Worm (Caenorhabditis elegans) whole organism, early embryonic: ENCODE data around the gene egl-4.
A peak's percentile ranks its signal among the peaks of the same experiment; 100 is the strongest.

Source experiments
- B0310.2 ChIP-seq: sonication (generic microtip); optimal IDR thresholded peaks from 2 replicates; lab custom pipeline; 2016; ENCODE audit warnings: mild to moderate bottlenecking, missing genetic modification characterization, missing compliant biosample characterization
- F13C5.2 ChIP-seq: sonication (generic microtip); optimal IDR thresholded peaks from 2 replicates; lab custom pipeline; 2017; ENCODE audit warnings: mild to moderate bottlenecking, missing genetic modification characterization, inconsistent platforms, missing compliant biosample characterization
- aly-1 ChIP-seq: sonication (generic microtip); optimal IDR thresholded peaks from 2 replicates; lab custom pipeline; 2016; ENCODE audit warnings: missing genetic modification characterization, missing compliant biosample characterization
- ama-1 ChIP-seq: fragments of 150-350 bp; optimal IDR thresholded peaks from 2 replicates; lab custom pipeline; 2014
- ceh-13 ChIP-seq: fragments of 200-800 bp; sonication (Bioruptor generic); optimal IDR thresholded peaks from 2 replicates; lab custom pipeline; 2018; ENCODE audit warnings: mild to moderate bottlenecking, missing genetic modification characterization, missing compliant biosample characterization
- ceh-36 ChIP-seq: sonication (generic microtip); optimal IDR thresholded peaks from 2 replicates; lab custom pipeline; 2016; ENCODE audit warnings: missing genetic modification characterization, inconsistent platforms, missing compliant biosample characterization
- ets-7 ChIP-seq: sonication (generic microtip); optimal IDR thresholded peaks from 2 replicates; lab custom pipeline; 2016; ENCODE audit warnings: missing genotype, missing genetic modification characterization, missing compliant biosample characterization
- flt-1 ChIP-seq: fragments of 200-800 bp; sonication (Bioruptor generic); IDR thresholded peaks from 2 replicates; pipeline ENCODE4 v1.3.6; 2022; ENCODE audit warnings: missing genetic modification characterization, missing compliant biosample characterization
- hmbx-1 ChIP-seq: sonication (generic microtip); optimal IDR thresholded peaks from 2 replicates; lab custom pipeline; 2016; ENCODE audit warnings: mild to moderate bottlenecking, missing genetic modification characterization, missing compliant biosample characterization
- hmg-4 ChIP-seq: fragments of 200-800 bp; sonication (Bioruptor generic); optimal IDR thresholded peaks from 2 replicates; lab custom pipeline; 2018; ENCODE audit warnings: mild to moderate bottlenecking, missing genetic modification characterization, missing compliant biosample characterization
- hnd-1 ChIP-seq: sonication (generic microtip); optimal IDR thresholded peaks from 2 replicates; lab custom pipeline; 2016; ENCODE audit warnings: missing genetic modification characterization, missing compliant biosample characterization
- pes-1 ChIP-seq: fragments of 200-800 bp; sonication (Bioruptor generic); IDR thresholded peaks from 2 replicates; pipeline ENCODE4 v1.3.6; 2022; ENCODE audit warnings: missing genetic modification reagents, missing genetic modification characterization, missing compliant biosample characterization
- scrt-1 ChIP-seq: fragments of 200-800 bp; sonication (Bioruptor generic); IDR thresholded peaks from 2 replicates; pipeline ENCODE4 v1.3.6; 2022; ENCODE audit warnings: missing genetic modification characterization, missing compliant biosample characterization
- sea-1 ChIP-seq: fragments of 200-800 bp; sonication (Bioruptor generic); conservative IDR thresholded peaks from 2 replicates; pipeline ENCODE4 v1.3.6; 2022; ENCODE audit warnings: missing genetic modification characterization, missing compliant biosample characterization
- tbx-11 ChIP-seq: fragments of 200-800 bp; sonication (Bioruptor generic); IDR thresholded peaks from 2 replicates; pipeline ENCODE4 v1.3.6; 2022; ENCODE audit warnings: missing genetic modification characterization, missing compliant biosample characterization
- tbx-37 ChIP-seq: fragments of 200-800 bp; sonication (Bioruptor generic); conservative IDR thresholded peaks from 2 replicates; pipeline ENCODE4 v1.3.6; 2022; ENCODE audit warnings: missing genetic modification reagents, missing genetic modification characterization, missing compliant biosample characterization
- tra-4 ChIP-seq: sonication (generic microtip); optimal IDR thresholded peaks from 2 replicates; lab custom pipeline; 2017; ENCODE audit warnings: missing genetic modification characterization, missing compliant biosample characterization

Gene egl-4

DNA sequence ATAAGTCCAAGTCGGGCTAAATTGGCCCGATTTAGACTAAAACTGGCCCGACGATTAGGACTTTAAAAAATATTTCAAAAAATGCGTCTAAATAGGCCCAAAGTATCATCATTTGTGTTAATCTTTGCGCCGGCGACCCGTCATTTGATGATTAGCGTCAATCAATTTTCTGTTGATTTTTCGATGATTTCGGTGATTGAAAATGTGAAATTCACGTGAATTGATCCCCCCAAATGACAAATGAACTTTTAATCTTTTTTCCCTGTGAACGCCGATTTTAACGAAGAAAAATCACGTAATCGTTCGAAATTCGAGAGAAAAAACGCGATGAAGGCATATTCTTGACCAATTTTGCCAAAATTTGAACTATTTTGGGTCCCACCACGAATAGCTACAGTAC is 24.2 kb downstream of the egl-4 start:
- TF ChIP-seq flt-1 (no peak), hnd-1 (tag; lab: Kevin White, UChicago) (no peak), tbx-11 (GFP tag; lab: Robert Waterston, UW) (no peak), pes-1 (no peak), B0310.2 (tag; lab: Kevin White, UChicago) (no peak), aly-1 (tag; lab: Kevin White, UChicago) (no peak), hmbx-1 (tag; lab: Kevin White, UChicago) (no peak), hmg-4 (GFP tag; lab: Kevin White, UChicago) (no peak), ceh-36 (tag; lab: Kevin White, UChicago) (no peak), tra-4 (no peak), ceh-13 (GFP tag; lab: Kevin White, UChicago) (no peak), tbx-37 (GFP tag; lab: Robert Waterston, UW) (no peak), scrt-1 (GFP tag; lab: Robert Waterston, UW) (no peak), ets-7 (tag; lab: Kevin White, UChicago) (no peak), ama-1 (lab: Kevin White, UChicago) (no peak)

DNA sequence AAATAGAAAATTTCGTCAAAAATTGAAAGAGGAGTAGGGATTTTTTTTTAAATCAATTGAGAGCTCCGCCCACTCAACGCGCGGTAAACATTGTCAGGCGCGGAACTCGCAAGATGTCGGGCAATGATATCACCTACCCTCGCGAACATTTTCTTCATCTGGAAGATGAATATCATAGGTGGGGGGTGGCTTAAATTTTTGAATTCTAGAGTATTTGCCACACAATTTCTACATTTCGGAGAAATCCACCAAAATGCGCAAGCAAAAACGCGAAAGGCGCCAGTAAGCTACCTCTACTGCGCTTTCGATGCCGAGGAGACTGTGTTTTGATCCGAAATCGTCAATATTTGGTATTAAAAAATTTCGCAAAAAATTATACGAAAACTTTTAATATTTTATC is 30.6 kb downstream of the egl-4 start:
- TF ChIP-seq F13C5.2 (tag; lab: Kevin White, UChicago) (no peak), ama-1 (lab: Kevin White, UChicago) (no peak), ceh-36 (tag; lab: Kevin White, UChicago) (no peak), hmg-4 (GFP tag; lab: Kevin White, UChicago) (no peak)

DNA sequence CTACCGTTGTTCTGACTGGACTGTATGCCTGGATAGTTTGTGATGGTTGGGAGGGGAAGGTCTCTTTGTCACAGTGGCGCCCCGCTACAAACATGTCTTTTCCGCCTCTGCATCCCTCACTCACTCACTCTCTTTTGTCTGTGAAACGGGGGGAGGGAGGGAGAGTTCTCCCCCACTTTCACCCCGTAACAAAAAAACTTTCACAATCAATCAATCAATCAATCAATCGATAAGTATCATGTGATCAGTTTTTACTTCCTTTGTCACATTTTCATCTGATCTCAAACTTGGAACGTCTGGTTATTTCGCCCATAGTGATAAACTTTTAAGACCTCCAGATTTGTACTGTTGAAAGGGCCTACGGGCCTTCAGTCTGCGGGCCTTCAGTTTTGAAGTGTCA is 43.7 kb downstream of the egl-4 start:
- TF ChIP-seq ceh-13 (GFP tag; lab: Kevin White, UChicago) (no peak), hnd-1 (tag; lab: Kevin White, UChicago) (no peak), ets-7 (tag; lab: Kevin White, UChicago) (no peak), hmg-4 (GFP tag; lab: Kevin White, UChicago) (no peak), ama-1 (lab: Kevin White, UChicago) (no peak), flt-1 (no peak), aly-1 (tag; lab: Kevin White, UChicago) (no peak), pes-1 (no peak), scrt-1 (GFP tag; lab: Robert Waterston, UW) (no peak), ceh-36 (tag; lab: Kevin White, UChicago) (no peak), sea-1 (GFP tag; lab: Robert Waterston, UW) (no peak), tra-4 (no peak)

DNA sequence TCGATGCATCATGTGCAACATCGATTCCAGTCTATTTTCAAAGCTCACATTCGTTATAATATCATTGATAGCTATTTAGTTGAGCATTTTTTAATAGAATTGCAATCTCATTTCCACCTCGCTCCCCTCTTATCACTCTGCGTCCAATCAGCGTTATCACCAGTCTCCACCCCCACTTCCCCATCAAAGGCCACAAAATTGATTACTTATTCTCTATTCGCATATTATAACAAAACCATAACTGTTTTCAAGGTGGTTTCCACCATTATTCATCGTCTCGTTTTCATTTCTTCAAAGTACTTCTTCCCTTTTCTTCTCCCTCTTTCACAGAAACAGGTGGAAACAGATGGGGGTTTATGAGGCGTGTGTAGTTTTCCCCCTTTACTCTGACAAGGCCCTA is 44.8 kb downstream of the egl-4 start:
- no peak for TF ChIP-seq hmg-4 (GFP tag; lab: Kevin White, UChicago)

DNA sequence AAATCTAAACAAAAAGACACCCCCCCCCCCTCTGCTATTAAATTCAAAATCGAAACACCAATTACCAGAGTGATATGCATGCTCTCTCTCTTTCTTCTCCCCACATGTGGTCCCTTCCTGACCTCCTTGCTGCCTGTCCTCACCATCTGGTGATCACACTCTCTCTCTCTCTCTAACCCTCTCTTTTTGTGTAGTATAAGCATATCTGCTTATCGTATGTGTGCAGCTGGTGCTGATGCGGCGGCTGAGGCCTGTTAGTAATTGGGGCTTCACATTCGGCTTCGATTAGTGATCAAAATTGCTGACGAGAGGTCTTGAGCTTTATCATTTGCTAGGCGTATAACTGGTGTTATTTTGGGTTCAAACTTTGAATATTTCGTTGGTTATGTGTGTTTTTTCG is 47.2 kb downstream of the egl-4 start:
- TF ChIP-seq tra-4 (no peak), hmg-4 (GFP tag; lab: Kevin White, UChicago) (peak; percentile 28), hnd-1 (tag; lab: Kevin White, UChicago) (no peak), tbx-37 (GFP tag; lab: Robert Waterston, UW) (no peak), pes-1 (no peak), ceh-13 (GFP tag; lab: Kevin White, UChicago) (no peak), aly-1 (tag; lab: Kevin White, UChicago) (no peak), hmbx-1 (tag; lab: Kevin White, UChicago) (no peak), F13C5.2 (tag; lab: Kevin White, UChicago) (no peak), B0310.2 (tag; lab: Kevin White, UChicago) (no peak), ceh-36 (tag; lab: Kevin White, UChicago) (peak; percentile 4)

DNA sequence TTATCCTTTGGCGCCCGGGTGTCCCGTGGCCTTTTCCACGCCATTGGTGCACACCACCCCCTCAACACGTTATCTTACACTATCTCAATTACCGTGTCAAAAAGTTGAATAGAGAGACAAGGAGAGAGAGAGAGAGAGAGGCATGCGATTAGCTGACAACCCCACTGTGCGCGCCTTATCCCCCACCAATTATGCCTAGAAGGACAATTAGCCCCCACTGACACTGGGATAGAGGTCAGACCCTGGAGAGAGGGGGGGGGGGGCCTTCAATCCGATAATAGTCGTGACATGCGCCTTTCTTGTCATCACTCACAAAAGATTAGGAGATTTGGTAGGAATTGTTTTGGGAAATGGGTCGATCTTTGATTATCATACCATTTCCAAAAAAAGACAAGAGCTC is 48.3 kb downstream of the egl-4 start:
- TF ChIP-seq ceh-13 (GFP tag; lab: Kevin White, UChicago) (no peak), pes-1 (no peak), tra-4 (no peak), hnd-1 (tag; lab: Kevin White, UChicago) (no peak), flt-1 (no peak), B0310.2 (tag; lab: Kevin White, UChicago) (no peak), ceh-36 (tag; lab: Kevin White, UChicago) (no peak), hmg-4 (GFP tag; lab: Kevin White, UChicago) (peak; percentile 51), ama-1 (lab: Kevin White, UChicago) (no peak), tbx-11 (GFP tag; lab: Robert Waterston, UW) (no peak), hmbx-1 (tag; lab: Kevin White, UChicago) (no peak), sea-1 (GFP tag; lab: Robert Waterston, UW) (no peak; the same call in 1 of the 2 replicates), F13C5.2 (tag; lab: Kevin White, UChicago) (peak; percentile 6), scrt-1 (GFP tag; lab: Robert Waterston, UW) (no peak), ets-7 (tag; lab: Kevin White, UChicago) (no peak)

DNA sequence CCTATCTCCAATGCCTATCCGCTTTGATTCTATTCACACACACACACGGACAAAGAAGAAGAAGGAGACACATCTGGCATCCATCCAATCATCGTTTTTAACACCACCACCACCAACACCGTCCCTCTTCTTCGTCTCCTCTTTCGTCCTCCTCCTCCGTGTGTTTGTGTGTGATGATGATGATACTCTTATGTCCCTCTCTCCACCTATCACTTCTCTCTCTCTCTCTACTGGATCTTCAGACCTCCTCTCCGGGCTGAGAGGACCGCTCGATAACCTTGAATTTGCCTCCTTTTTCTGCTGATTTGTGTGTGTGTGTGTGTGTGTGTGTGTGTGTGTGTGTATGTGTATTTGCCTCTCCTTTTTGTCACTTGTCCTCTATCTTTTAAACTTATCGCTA is 53.1 kb downstream of the egl-4 start:
- TF ChIP-seq pes-1, result no peak
- TF ChIP-seq hmg-4 (GFP tag; lab: Kevin White, UChicago), result peak; percentile 40

DNA sequence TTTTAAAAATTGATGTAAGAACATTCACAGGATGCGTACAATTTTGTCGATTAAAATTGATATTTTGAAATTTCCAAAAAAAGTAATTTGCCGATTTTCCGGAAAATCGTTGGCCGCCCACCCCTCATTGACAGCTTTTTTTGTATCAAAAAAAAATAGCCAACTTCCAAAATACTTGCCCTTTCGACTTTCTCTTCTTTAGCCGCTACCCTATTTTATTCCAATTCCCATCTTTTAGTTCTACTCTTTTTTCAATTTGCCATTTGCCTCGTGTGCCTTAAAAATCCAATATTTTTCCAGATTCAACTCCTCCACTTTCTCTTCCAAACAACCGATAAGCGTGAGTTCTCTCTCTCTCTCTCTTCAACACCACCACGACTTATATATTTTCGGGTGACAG is 54.2 kb downstream of the egl-4 start, which contains the start of gene egl-18:
egl-18 (plus strand) TSS at position 301 of the 400 bp plus-strand sequence.
- TF ChIP-seq sea-1 (GFP tag; lab: Robert Waterston, UW), result no peak
- no peak for TF ChIP-seq ceh-36 (tag; lab: Kevin White, UChicago)
- TF ChIP-seq pes-1, result no peak
- TF ChIP-seq hmbx-1 (tag; lab: Kevin White, UChicago), result no peak
- TF ChIP-seq tbx-37 (GFP tag; lab: Robert Waterston, UW), result no peak
- TF ChIP-seq tbx-11 (GFP tag; lab: Robert Waterston, UW), result no peak
- no peak for TF ChIP-seq aly-1 (tag; lab: Kevin White, UChicago)
- no peak for TF ChIP-seq flt-1
- no peak for TF ChIP-seq scrt-1 (GFP tag; lab: Robert Waterston, UW)
- TF ChIP-seq ets-7 (tag; lab: Kevin White, UChicago), result no peak
